Fruit fly (Drosophila melanogaster) whole organism, embryonic: Measurements from ENCODE around the gene CG31068.

Experiments used
- ATbp ChIP-seq: fragments of 200-800 bp; sonication (Bioruptor generic); optimal IDR thresholded peaks from 2 replicates; lab custom pipeline; 2017; ENCODE audit warnings: missing biosample characterization, mild to moderate bottlenecking, missing genetic modification characterization, missing genetic modification reagents
- Atf6 ChIP-seq: fragments of 200-800 bp; sonication (Bioruptor generic); IDR thresholded peaks from 2 replicates; pipeline ENCODE4 v1.3.6; 2022; ENCODE audit warnings: missing biosample characterization, missing genetic modification characterization
- BtbVII ChIP-seq: fragments of 200-800 bp; sonication (Bioruptor generic); optimal IDR thresholded peaks from 3 replicates; lab custom pipeline; 2017; ENCODE audit warnings: missing biosample characterization, mild to moderate bottlenecking, missing genetic modification characterization
- CG10209 ChIP-seq: fragments of 200-800 bp; sonication (Bioruptor generic); optimal IDR thresholded peaks from 3 replicates; lab custom pipeline; 2017; ENCODE audit warnings: missing biosample characterization, mild to moderate bottlenecking, missing genetic modification characterization, missing genetic modification reagents
- CG1024 ChIP-seq: fragments of 200-800 bp; sonication (Bioruptor generic); IDR thresholded peaks from 2 replicates; pipeline ENCODE4 v1.3.6; 2022; ENCODE audit warnings: missing biosample characterization, missing genetic modification characterization
- CG10267 ChIP-seq: fragments of 200-800 bp; sonication (Bioruptor generic); optimal IDR thresholded peaks from 2 replicates; lab custom pipeline; 2018; ENCODE audit warnings: missing biosample characterization, mild to moderate bottlenecking, missing genetic modification characterization, moderate library complexity
- CG11247 ChIP-seq: fragments of 200-800 bp; sonication (Bioruptor generic); IDR thresholded peaks from 2 replicates; pipeline ENCODE4 v1.3.6; 2022; ENCODE audit warnings: missing biosample characterization, missing genetic modification characterization
- CG13424 ChIP-seq: fragments of 200-800 bp; sonication (Bioruptor generic); optimal IDR thresholded peaks from 2 replicates; lab custom pipeline; 2019; ENCODE audit warnings: missing biosample characterization, mild to moderate bottlenecking, missing genetic modification characterization, moderate library complexity
- CG13894 ChIP-seq: fragments of 200-800 bp; sonication (Bioruptor generic); optimal IDR thresholded peaks from 3 replicates; lab custom pipeline; 2018; ENCODE audit warnings: missing biosample characterization, mild to moderate bottlenecking, missing genetic modification characterization, moderate library complexity
- CG15479 ChIP-seq: fragments of 200-800 bp; sonication (Bioruptor generic); optimal IDR thresholded peaks from 3 replicates; lab custom pipeline; 2019; ENCODE audit warnings: missing biosample characterization, mild to moderate bottlenecking, missing genetic modification characterization, moderate library complexity
- CG1647 ChIP-seq: fragments of 200-800 bp; sonication (Bioruptor generic); optimal IDR thresholded peaks from 3 replicates; lab custom pipeline; 2016; ENCODE audit warnings: missing biosample characterization, missing genetic modification characterization
- CG17359 ChIP-seq: fragments of 200-800 bp; sonication (Bioruptor generic); optimal IDR thresholded peaks from 3 replicates; lab custom pipeline; 2018; ENCODE audit warnings: missing biosample characterization, mild to moderate bottlenecking, missing genetic modification characterization, moderate library complexity
- CG17361 ChIP-seq: fragments of 200-800 bp; sonication (Bioruptor generic); IDR thresholded peaks from 3 replicates; pipeline ENCODE4 v1.3.6; 2022; ENCODE audit warnings: missing biosample characterization, missing genetic modification characterization
- CG17385 ChIP-seq: fragments of 200-800 bp; sonication (Bioruptor generic); optimal IDR thresholded peaks from 3 replicates; lab custom pipeline; 2018; ENCODE audit warnings: missing biosample characterization, mild to moderate bottlenecking, missing genetic modification characterization
- CG17829 ChIP-seq: fragments of 200-800 bp; optimal IDR thresholded peaks from 2 replicates; lab custom pipeline; 2019; ENCODE audit warnings: missing biosample characterization, mild to moderate bottlenecking, missing genetic modification characterization, moderate library complexity
- CG18476 ChIP-seq: fragments of 200-800 bp; sonication (Bioruptor generic); optimal IDR thresholded peaks from 2 replicates; lab custom pipeline; 2016; ENCODE audit warnings: missing biosample characterization, mild to moderate bottlenecking, missing genetic modification characterization
- CG30431 ChIP-seq: fragments of 200-800 bp; sonication (Bioruptor generic); optimal IDR thresholded peaks from 2 replicates; lab custom pipeline; 2017; ENCODE audit warnings: missing biosample characterization, missing genetic modification characterization
- CG31365 ChIP-seq: fragments of 200-800 bp; sonication (Bioruptor generic); optimal IDR thresholded peaks from 2 replicates; lab custom pipeline; 2018; ENCODE audit warnings: missing biosample characterization, mild to moderate bottlenecking, missing genetic modification characterization
- CG31388 ChIP-seq: fragments of 200-800 bp; sonication (Bioruptor generic); optimal IDR thresholded peaks from 2 replicates; lab custom pipeline; 2016; ENCODE audit warnings: missing biosample characterization, missing genetic modification characterization
- CG34224 ChIP-seq: fragments of 200-800 bp; sonication (Bioruptor generic); IDR thresholded peaks from 3 replicates; pipeline ENCODE4 v1.3.6; 2022; ENCODE audit warnings: missing biosample characterization, missing genetic modification characterization; ENCODE audit not compliant: partially characterized antibody
- CG4730 ChIP-seq: fragments of 200-800 bp; sonication (Bioruptor generic); IDR thresholded peaks from 2 replicates; pipeline ENCODE4 v1.3.6; 2022; ENCODE audit warnings: missing biosample characterization, missing genetic modification characterization
- CG6689 ChIP-seq: fragments of 200-800 bp; sonication (Bioruptor generic); IDR thresholded peaks from 2 replicates; pipeline ENCODE4 v1.3.6; 2022; ENCODE audit warnings: missing biosample characterization, missing genetic modification characterization
- CG8388 ChIP-seq: fragments of 200-800 bp; sonication (Bioruptor generic); optimal IDR thresholded peaks from 2 replicates; lab custom pipeline; 2019; ENCODE audit warnings: missing biosample characterization, mild to moderate bottlenecking, missing genetic modification characterization, moderate library complexity
- Hmx ChIP-seq: fragments of 200-800 bp; sonication (Bioruptor generic); optimal IDR thresholded peaks from 2 replicates; lab custom pipeline; 2016; ENCODE audit warnings: missing biosample characterization, missing genetic modification characterization
- Hr51 ChIP-seq, 2 experiments: fragments of 200-800 bp; sonication (Bioruptor generic); optimal IDR thresholded peaks; 2 replicates in 1 of 2; 3 replicates in 1 of 2; lab custom pipeline; 2016 to 2018; ENCODE audit warnings: missing biosample characterization in 2 of 2, missing genetic modification characterization in 2 of 2, mild to moderate bottlenecking in 1 of 2, moderate library complexity in 1 of 2
- Hsf ChIP-seq: fragments of 200-800 bp; sonication (Bioruptor generic); optimal IDR thresholded peaks from 3 replicates; lab custom pipeline; 2016; ENCODE audit warnings: missing biosample characterization, missing genetic modification characterization
- Pdp1 ChIP-seq, 2 experiments: fragments of 200-800 bp; sonication (Bioruptor generic); optimal IDR thresholded peaks; 3 replicates each; lab custom pipeline; 2016; ENCODE audit warnings: missing biosample characterization in 2 of 2, missing genetic modification characterization in 2 of 2, mild to moderate bottlenecking in 1 of 2, moderate library complexity in 1 of 2
- Rfx ChIP-seq: fragments of 200-800 bp; sonication (Bioruptor generic); IDR thresholded peaks from 2 replicates; pipeline ENCODE4 v1.3.6; 2022; ENCODE audit warnings: missing biosample characterization, missing genetic modification characterization
- Side ChIP-seq: fragments of 200-800 bp; sonication (Bioruptor generic); optimal IDR thresholded peaks from 2 replicates; lab custom pipeline; 2016; ENCODE audit warnings: missing biosample characterization, missing genetic modification characterization
- ac ChIP-seq: fragments of 200-800 bp; sonication (Bioruptor generic); optimal IDR thresholded peaks from 3 replicates; lab custom pipeline; 2017; ENCODE audit warnings: missing biosample characterization, mild to moderate bottlenecking, missing genetic modification characterization
- cad ChIP-seq: fragments of >200 bp; optimal IDR thresholded peaks from 2 replicates; lab custom pipeline; 2017; ENCODE audit warnings: missing biosample characterization, missing genetic modification characterization
- cato ChIP-seq: fragments of 200-800 bp; sonication (Bioruptor generic); optimal IDR thresholded peaks from 2 replicates; lab custom pipeline; 2016; ENCODE audit warnings: missing biosample characterization, missing genetic modification characterization, borderline replicate concordance
- cg ChIP-seq: fragments of 200-800 bp; sonication (Bioruptor generic); optimal IDR thresholded peaks from 3 replicates; lab custom pipeline; 2019; ENCODE audit warnings: missing biosample characterization, mild to moderate bottlenecking, missing genetic modification characterization, moderate library complexity
- cwo ChIP-seq: fragments of 200-800 bp; sonication (Bioruptor generic); optimal IDR thresholded peaks from 3 replicates; lab custom pipeline; 2017; ENCODE audit warnings: missing biosample characterization, missing genetic modification characterization, mild to moderate bottlenecking, moderate library complexity, missing genetic modification reagents
- dati ChIP-seq: fragments of 200-800 bp; sonication (Bioruptor generic); IDR thresholded peaks from 2 replicates; pipeline ENCODE4 v1.3.6; 2022; ENCODE audit warnings: missing biosample characterization, missing genetic modification characterization
- eve ChIP-seq, 2 experiments: fragments of >200 bp; optimal IDR thresholded peaks; 2 replicates each; lab custom pipeline; 2017; ENCODE audit warnings: missing biosample characterization in 2 of 2, missing genetic modification characterization in 2 of 2
- ewg ChIP-seq: fragments of 200-800 bp; sonication (Bioruptor generic); optimal IDR thresholded peaks from 3 replicates; lab custom pipeline; 2017; ENCODE audit warnings: mild to moderate bottlenecking, missing biosample characterization, missing genetic modification reagents, missing genetic modification characterization
- klu ChIP-seq: fragments of 200-800 bp; sonication (Bioruptor generic); IDR thresholded peaks from 2 replicates; pipeline ENCODE4 v1.3.6; 2022; ENCODE audit warnings: missing biosample characterization, missing genetic modification characterization
- kni ChIP-seq: fragments of 200-800 bp; sonication (Bioruptor generic); optimal IDR thresholded peaks from 3 replicates; lab custom pipeline; 2017; ENCODE audit warnings: mild to moderate bottlenecking, missing biosample characterization, missing genetic modification reagents, missing genetic modification characterization
- lilli ChIP-seq: fragments of 200-800 bp; sonication (Bioruptor generic); optimal IDR thresholded peaks from 3 replicates; lab custom pipeline; 2016; ENCODE audit warnings: missing biosample characterization, missing genetic modification characterization
- nau ChIP-seq: fragments of 200-800 bp; sonication (Bioruptor generic); optimal IDR thresholded peaks from 3 replicates; lab custom pipeline; 2017; ENCODE audit warnings: missing biosample characterization, mild to moderate bottlenecking, missing genetic modification characterization, missing genetic modification reagents
- nerfin-1 ChIP-seq: fragments of 200-800 bp; sonication (Bioruptor generic); optimal IDR thresholded peaks from 3 replicates; lab custom pipeline; 2019; ENCODE audit warnings: missing biosample characterization, mild to moderate bottlenecking, missing genetic modification characterization, moderate library complexity
- pan ChIP-seq, 4 experiments: fragments of >200 bp in 3 of 4; fragments of 200-800 bp in 1 of 4; sonication (Bioruptor generic) in 1 of 4; optimal IDR thresholded peaks in 3 of 4; IDR thresholded peaks in 1 of 4; 2 replicates each; pipeline versions ENCODE4 v1.3.6 to Lab custom; 2017 to 2022; ENCODE audit warnings: missing biosample characterization in 2 of 4, missing genetic modification characterization in 2 of 4, mixed read lengths in 1 of 4
- pum ChIP-seq: fragments of 200-800 bp; sonication (Bioruptor generic); optimal IDR thresholded peaks from 2 replicates; lab custom pipeline; 2016; ENCODE audit warnings: missing biosample characterization, missing genetic modification characterization
- shn ChIP-seq: fragments of 200-800 bp; sonication (Bioruptor generic); optimal IDR thresholded peaks from 3 replicates; lab custom pipeline; 2016; ENCODE audit warnings: missing biosample characterization, missing genetic modification characterization
- sim ChIP-seq: fragments of 200-800 bp; sonication (Bioruptor generic); IDR thresholded peaks from 2 replicates; pipeline ENCODE4 v1.3.6; 2022; ENCODE audit warnings: missing biosample characterization, missing genetic modification characterization
- toy ChIP-seq: fragments of 200-800 bp; sonication (Bioruptor generic); IDR thresholded peaks from 2 replicates; pipeline ENCODE4 v1.3.6; 2022; ENCODE audit warnings: missing biosample characterization, missing genetic modification characterization
- vfl ChIP-seq: fragments of 200-800 bp; sonication (Bioruptor generic); optimal IDR thresholded peaks from 2 replicates; lab custom pipeline; 2016; ENCODE audit warnings: missing biosample characterization, missing genetic modification characterization
- yki ChIP-seq: fragments of >200 bp; optimal IDR thresholded peaks from 3 replicates; lab custom pipeline; 2018
- zfh1 ChIP-seq: fragments of 200-800 bp; sonication (Bioruptor generic); IDR thresholded peaks from 3 replicates; pipeline ENCODE4 v1.3.6; 2022; ENCODE audit warnings: missing biosample characterization, missing genetic modification characterization

The CG31068 gene

DNA sequence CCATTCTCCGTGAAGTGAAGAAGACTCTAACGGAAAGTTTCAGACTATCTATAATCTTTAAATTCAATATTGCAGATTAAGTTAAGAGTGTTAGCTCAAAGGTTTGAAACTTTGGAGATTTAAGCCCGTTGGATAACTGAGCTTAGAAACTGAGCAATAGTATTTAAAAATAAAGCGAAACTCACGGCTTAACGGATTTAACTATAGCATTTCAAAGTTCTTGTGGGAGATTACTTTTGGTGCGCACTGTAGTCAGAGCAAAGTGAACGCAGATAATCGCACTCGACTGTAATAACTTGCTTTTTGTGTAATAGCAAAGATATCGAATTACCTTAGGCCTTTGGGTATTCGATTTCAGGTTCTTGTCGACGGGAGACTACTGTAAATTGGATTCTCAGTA lies 48.8 kb downstream of the CG31068 start, which contains the start of gene mrt (continued):
- no peak for TF ChIP-seq cad (GFP tag; lab: Kevin White, UChicago)
- peak; percentile 39 for TF ChIP-seq cwo
- no peak for TF ChIP-seq yki (lab: Kevin White, UChicago)
- peak; percentile 43 for TF ChIP-seq CG13424 (tag; lab: Kevin White, UChicago)
- TF ChIP-seq BtbVII = no peak
- no peak for TF ChIP-seq CG31388 (GFP tag; lab: Kevin White, UChicago)
- no peak for TF ChIP-seq cato (GFP tag; lab: Kevin White, UChicago)
- peak; percentile 60 for TF ChIP-seq CG17385 (GFP tag; lab: Kevin White, UChicago)
- no peak for TF ChIP-seq CG31365
- peak; percentile 52 for TF ChIP-seq CG4730 (GFP tag; lab: Robert Waterston, UW)
- peak; percentile 83 for TF ChIP-seq lilli (GFP tag; lab: Kevin White, UChicago)
- no peak for TF ChIP-seq dati
- peak; percentile 18 for TF ChIP-seq CG10209 (GFP tag; lab: Kevin White, UChicago)
- TF ChIP-seq ac = no peak
- TF ChIP-seq ewg (GFP tag; lab: Kevin White, UChicago) = no peak
- TF ChIP-seq eve (GFP tag; optimal IDR thresholded peaks at IDR 0.05; lab: Kevin White, UChicago) = no peak
- no peak for TF ChIP-seq nerfin-1 (tag; lab: Kevin White, UChicago)
- TF ChIP-seq CG17361 (GFP tag; lab: Robert Waterston, UW) = peak; percentile 49; the same call in 2 of the 3 replicates
- TF ChIP-seq Side (GFP tag; lab: Kevin White, UChicago) = peak; percentile 49
- TF ChIP-seq Hsf (GFP tag; lab: Kevin White, UChicago) = peak; percentile 19
- TF ChIP-seq nau = peak; percentile 23
- peak; percentile 67 to 72 for TF ChIP-seq Pdp1 (GFP tag; optimal IDR thresholded peaks at IDR 0.05; lab: Kevin White, UChicago)
- TF ChIP-seq CG6689 (GFP tag; lab: Robert Waterston, UW) = 0 out of 2 replicates have a peak, but pooled peaks have one; percentile 28
- TF ChIP-seq CG30431 = peak; percentile 11
- TF ChIP-seq toy (GFP tag; lab: Robert Waterston, UW) = no peak
- TF ChIP-seq pum (GFP tag; lab: Kevin White, UChicago) = peak; percentile 54
- no peak for TF ChIP-seq CG13894 (tag; lab: Kevin White, UChicago)
- peak; percentile 24 for TF ChIP-seq vfl (GFP tag; lab: Kevin White, UChicago)
- TF ChIP-seq CG10267 (tag; lab: Kevin White, UChicago) = peak; percentile 15
- TF ChIP-seq Hr51 (GFP tag; optimal IDR thresholded peaks at IDR 0.05; lab: Kevin White, UChicago) = peak; percentile 14 to 67
- TF ChIP-seq CG17829 (tag; lab: Kevin White, UChicago) = peak; percentile 32
- TF ChIP-seq CG34224 (GFP tag; lab: Robert Waterston, UW) = no peak
- TF ChIP-seq CG15479 = no peak
- TF ChIP-seq zfh1 (GFP tag; lab: Robert Waterston, UW) = peak; percentile 22; the same call in 1 of the 3 replicates
- TF ChIP-seq CG1647 = no peak
- peak; percentile 0 for TF ChIP-seq Hmx (GFP tag; lab: Kevin White, UChicago)
- peak; percentile 100 for TF ChIP-seq CG8388
- no peak for TF ChIP-seq cg (GFP tag; lab: Kevin White, UChicago)
- 0 out of 2 replicates have a peak, but pooled peaks have one; percentile 28 for TF ChIP-seq klu (GFP tag; lab: Robert Waterston, UW)
- TF ChIP-seq shn (GFP tag; lab: Kevin White, UChicago) = peak; percentile 46
- TF ChIP-seq CG1024 (GFP tag; lab: Robert Waterston, UW) = no peak
- TF ChIP-seq ATbp (GFP tag; lab: Kevin White, UChicago) = peak; percentile 11
- TF ChIP-seq CG11247 = no peak; the same call in 1 of the 2 replicates
- peak; percentile 35 for TF ChIP-seq CG18476
- TF ChIP-seq Atf6 = peak; percentile 66
- no peak for TF ChIP-seq pan (optimal IDR thresholded peaks at IDR 0.05; lab: Kevin White, UChicago)
- peak in 1 of 2 experiments; percentile 28 for TF ChIP-seq pan (GFP tag; optimal IDR thresholded peaks at IDR 0.05 in 1 of 2, IDR thresholded peaks at IDR 0.05 in 1 of 2)
- no peak for TF ChIP-seq kni (GFP tag; lab: Kevin White, UChicago)
- TF ChIP-seq sim (GFP tag; lab: Robert Waterston, UW) = no peak
- TF ChIP-seq Rfx (GFP tag; lab: Robert Waterston, UW) = peak; percentile 72
- TF ChIP-seq CG17359 (tag; lab: Kevin White, UChicago) = peak; percentile 51
